Fruit fly (Drosophila melanogaster) whole organism, embryonic: Measurements from ENCODE around the gene CG44139.

ENCODE experiments used
- Awh ChIP-seq: fragments of 200-800 bp; sonication (Bioruptor generic); IDR thresholded peaks from 2 replicates; pipeline ENCODE4, ENCODE4 v1.3.6; 2022; ENCODE audit warnings: missing biosample characterization, missing genetic modification characterization
- CG10147 ChIP-seq: fragments of 200-800 bp; sonication (Bioruptor generic); optimal IDR thresholded peaks from 2 replicates; lab custom pipeline; 2019; ENCODE audit warnings: missing biosample characterization, mild to moderate bottlenecking, missing genetic modification characterization, moderate library complexity
- CG10209 ChIP-seq: fragments of 200-800 bp; sonication (Bioruptor generic); optimal IDR thresholded peaks from 3 replicates; lab custom pipeline; 2017; ENCODE audit warnings: missing biosample characterization, mild to moderate bottlenecking, missing genetic modification characterization, missing genetic modification reagents
- CG11093 ChIP-seq: fragments of 200-800 bp; sonication (Bioruptor generic); IDR thresholded peaks from 3 replicates; pipeline ENCODE4 v1.3.6; 2022; ENCODE audit warnings: missing biosample characterization, missing genetic modification characterization
- CG12236 ChIP-seq: fragments of 200-800 bp; sonication (Bioruptor generic); optimal IDR thresholded peaks from 2 replicates; lab custom pipeline; 2016; ENCODE audit warnings: missing biosample characterization, missing genetic modification characterization
- CG12744 ChIP-seq: fragments of 200-800 bp; sonication (Bioruptor generic); optimal IDR thresholded peaks from 2 replicates; lab custom pipeline; 2016; ENCODE audit warnings: missing biosample characterization, missing genetic modification characterization
- CG12942 ChIP-seq: fragments of 200-800 bp; sonication (Bioruptor generic); optimal IDR thresholded peaks from 3 replicates; lab custom pipeline; 2016; ENCODE audit warnings: missing biosample characterization, missing genetic modification characterization
- CG14014 ChIP-seq: fragments of 200-800 bp; sonication (Bioruptor generic); IDR thresholded peaks from 2 replicates; pipeline ENCODE4 v1.3.6; 2022; ENCODE audit warnings: missing biosample characterization, missing genetic modification characterization
- CG14860 ChIP-seq: fragments of 200-800 bp; sonication (Bioruptor generic); IDR thresholded peaks from 3 replicates; pipeline ENCODE4 v1.3.6; 2022; ENCODE audit warnings: missing biosample characterization, missing genetic modification characterization; ENCODE audit not compliant: partially characterized antibody
- CG15514 ChIP-seq: fragments of 200-800 bp; sonication (Bioruptor generic); optimal IDR thresholded peaks from 3 replicates; lab custom pipeline; 2017; ENCODE audit warnings: missing biosample characterization, missing genetic modification characterization, mild to moderate bottlenecking, moderate library complexity, missing genetic modification reagents
- CG1602 ChIP-seq: fragments of 200-800 bp; sonication (Bioruptor generic); optimal IDR thresholded peaks from 3 replicates; lab custom pipeline; 2016; ENCODE audit warnings: missing biosample characterization, missing genetic modification characterization
- CG16779 ChIP-seq: fragments of 200-800 bp; sonication (Bioruptor generic); IDR thresholded peaks from 2 replicates; pipeline ENCODE4 v1.3.6; 2022; ENCODE audit warnings: missing biosample characterization, missing genetic modification characterization
- CG17328 ChIP-seq: fragments of 200-800 bp; sonication (Bioruptor generic); IDR thresholded peaks from 2 replicates; pipeline ENCODE4 v1.3.6; 2022; ENCODE audit warnings: missing biosample characterization, missing genetic modification characterization
- CG18262 ChIP-seq: fragments of 200-800 bp; optimal IDR thresholded peaks from 3 replicates; lab custom pipeline; 2019; ENCODE audit warnings: missing biosample characterization, mild to moderate bottlenecking, missing genetic modification characterization, moderate library complexity
- CG33213 ChIP-seq: fragments of 200-800 bp; sonication (Bioruptor generic); optimal IDR thresholded peaks from 3 replicates; lab custom pipeline; 2016; ENCODE audit warnings: missing biosample characterization, missing genetic modification characterization
- CG3407 ChIP-seq: fragments of 200-800 bp; sonication (Bioruptor generic); optimal IDR thresholded peaks from 2 replicates; lab custom pipeline; 2018; ENCODE audit warnings: missing biosample characterization, mild to moderate bottlenecking, missing genetic modification characterization
- CG3847 ChIP-seq: fragments of 200-800 bp; sonication (Bioruptor generic); IDR thresholded peaks from 2 replicates; pipeline ENCODE4 v1.3.6; 2022; ENCODE audit warnings: missing biosample characterization, missing genetic modification characterization
- CG4617 ChIP-seq: fragments of 200-800 bp; sonication (Bioruptor generic); optimal IDR thresholded peaks from 3 replicates; lab custom pipeline; 2016; ENCODE audit warnings: missing biosample characterization, missing genetic modification characterization, borderline replicate concordance
- CG5180 ChIP-seq: fragments of 200-800 bp; sonication (Bioruptor generic); optimal IDR thresholded peaks from 3 replicates; lab custom pipeline; 2017; ENCODE audit warnings: missing biosample characterization, missing genetic modification characterization, mild to moderate bottlenecking, moderate library complexity, missing genetic modification reagents
- CG6175 ChIP-seq: fragments of 200-800 bp; sonication (Bioruptor generic); IDR thresholded peaks from 3 replicates; pipeline ENCODE4 v1.3.6; 2022; ENCODE audit warnings: missing biosample characterization, missing genetic modification characterization
- CG6683 ChIP-seq: fragments of 200-800 bp; sonication (Bioruptor generic); optimal IDR thresholded peaks from 2 replicates; lab custom pipeline; 2017; ENCODE audit warnings: missing biosample characterization, mild to moderate bottlenecking, missing genetic modification characterization, missing genetic modification reagents
- CG6813 ChIP-seq: fragments of 200-800 bp; sonication (Bioruptor generic); optimal IDR thresholded peaks from 2 replicates; lab custom pipeline; 2017; ENCODE audit warnings: missing biosample characterization, missing genetic modification characterization, mild to moderate bottlenecking, moderate library complexity, missing genetic modification reagents
- CG7556 ChIP-seq: fragments of 200-800 bp; sonication (Bioruptor generic); optimal IDR thresholded peaks from 2 replicates; lab custom pipeline; 2017; ENCODE audit warnings: missing biosample characterization, mild to moderate bottlenecking, missing genetic modification characterization
- CG7786 ChIP-seq: fragments of 200-800 bp; sonication (Bioruptor generic); optimal IDR thresholded peaks from 2 replicates; lab custom pipeline; 2016; ENCODE audit warnings: missing biosample characterization, missing genetic modification characterization
- CHES-1-like ChIP-seq: fragments of 200-800 bp; sonication (Bioruptor generic); optimal IDR thresholded peaks from 2 replicates; lab custom pipeline; 2016; ENCODE audit warnings: missing biosample characterization, missing genetic modification characterization
- ERR ChIP-seq: fragments of 200-800 bp; sonication (Bioruptor generic); optimal IDR thresholded peaks from 2 replicates; lab custom pipeline; 2016; ENCODE audit warnings: missing biosample characterization, missing genetic modification characterization
- Ets65A ChIP-seq: fragments of 200-800 bp; sonication (Bioruptor generic); peaks from one replicate; lab custom pipeline; 2016; ENCODE audit warnings: missing biosample characterization, missing genetic modification characterization
- Fer1 ChIP-seq: fragments of 200-800 bp; sonication (Bioruptor generic); optimal IDR thresholded peaks from 2 replicates; lab custom pipeline; 2017; ENCODE audit warnings: missing biosample characterization, mild to moderate bottlenecking, missing genetic modification characterization
- HmgZ ChIP-seq: fragments of 200-800 bp; sonication (Bioruptor generic); optimal IDR thresholded peaks from 2 replicates; lab custom pipeline; 2018; ENCODE audit warnings: missing biosample characterization, mild to moderate bottlenecking, missing genetic modification characterization
- Med ChIP-seq: fragments of 200-800 bp; sonication (Bioruptor generic); peaks from one replicate; lab custom pipeline; 2016; ENCODE audit warnings: missing biosample characterization, missing genetic modification characterization, mild to moderate bottlenecking, inconsistent platforms, moderate library complexity
- Nf-YA ChIP-seq: fragments of 200-800 bp; sonication (Bioruptor generic); IDR thresholded peaks from 2 replicates; pipeline ENCODE4 v1.3.6; 2022; ENCODE audit warnings: missing biosample characterization, missing genetic modification characterization
- Taf1 ChIP-seq: fragments of 200-800 bp; sonication (Bioruptor generic); IDR thresholded peaks from 2 replicates; pipeline ENCODE4 v1.3.6; 2022; ENCODE audit warnings: missing biosample characterization, missing genetic modification characterization
- YL-1 ChIP-seq: fragments of 200-800 bp; sonication (Bioruptor generic); optimal IDR thresholded peaks from 3 replicates; lab custom pipeline; 2017; ENCODE audit warnings: missing biosample characterization, mild to moderate bottlenecking, missing genetic modification characterization
- ato ChIP-seq: fragments of 200-800 bp; sonication (Bioruptor generic); IDR thresholded peaks from 2 replicates; pipeline ENCODE4 v1.3.6; 2022; ENCODE audit warnings: missing biosample characterization, missing genetic modification characterization; ENCODE audit not compliant: partially characterized antibody
- bigmax ChIP-seq: fragments of 200-800 bp; sonication (Bioruptor generic); optimal IDR thresholded peaks from 2 replicates; lab custom pipeline; 2018; ENCODE audit warnings: missing biosample characterization, mild to moderate bottlenecking, missing genetic modification characterization
- cad ChIP-seq: fragments of >200 bp; optimal IDR thresholded peaks from 2 replicates; lab custom pipeline; 2017; ENCODE audit warnings: missing biosample characterization, missing genetic modification characterization
- croc ChIP-seq: fragments of 200-800 bp; sonication (Bioruptor generic); conservative IDR thresholded peaks from 3 replicates; pipeline ENCODE4 v1.3.6; 2022; ENCODE audit warnings: missing biosample characterization, missing genetic modification characterization
- ems ChIP-seq: fragments of 200-800 bp; sonication (Bioruptor generic); optimal IDR thresholded peaks from 3 replicates; lab custom pipeline; 2016; ENCODE audit warnings: missing biosample characterization, missing genetic modification characterization
- esg ChIP-seq: fragments of 200-800 bp; sonication (Bioruptor generic); conservative IDR thresholded peaks from 2 replicates; pipeline ENCODE4 v1.3.6; 2022; ENCODE audit warnings: missing biosample characterization, missing genetic modification characterization
- ewg ChIP-seq: fragments of 200-800 bp; sonication (Bioruptor generic); optimal IDR thresholded peaks from 3 replicates; lab custom pipeline; 2017; ENCODE audit warnings: mild to moderate bottlenecking, missing biosample characterization, missing genetic modification reagents, missing genetic modification characterization
- gro ChIP-seq: fragments of 200-800 bp; sonication (Bioruptor generic); optimal IDR thresholded peaks from 2 replicates; lab custom pipeline; 2016; ENCODE audit warnings: missing biosample characterization, missing genetic modification characterization
- ham ChIP-seq: fragments of 200-800 bp; sonication (Bioruptor generic); IDR thresholded peaks from 2 replicates; pipeline ENCODE4 v1.3.6; 2022; ENCODE audit warnings: missing biosample characterization, missing genetic modification characterization
- ind ChIP-seq: fragments of 200-800 bp; sonication (Bioruptor generic); optimal IDR thresholded peaks from 3 replicates; lab custom pipeline; 2016; ENCODE audit warnings: missing biosample characterization, missing genetic modification characterization
- inv ChIP-seq: fragments of 200-800 bp; sonication (Bioruptor generic); IDR thresholded peaks from 2 replicates; pipeline ENCODE4 v1.3.6; 2022; ENCODE audit warnings: missing biosample characterization, missing genetic modification characterization; ENCODE audit not compliant: partially characterized antibody
- kah ChIP-seq: fragments of 200-800 bp; sonication (Bioruptor generic); optimal IDR thresholded peaks from 2 replicates; lab custom pipeline; 2018; ENCODE audit warnings: missing biosample characterization, mild to moderate bottlenecking, missing genetic modification characterization
- nau ChIP-seq: fragments of 200-800 bp; sonication (Bioruptor generic); optimal IDR thresholded peaks from 3 replicates; lab custom pipeline; 2017; ENCODE audit warnings: missing biosample characterization, mild to moderate bottlenecking, missing genetic modification characterization, missing genetic modification reagents
- ro ChIP-seq: fragments of 200-800 bp; sonication (Bioruptor generic); IDR thresholded peaks from 2 replicates; pipeline ENCODE4 v1.3.6; 2022; ENCODE audit warnings: missing biosample characterization, missing genetic modification characterization
- sisA ChIP-seq: fragments of 200-800 bp; sonication (Bioruptor generic); IDR thresholded peaks from 2 replicates; pipeline ENCODE4 v1.3.6; 2022; ENCODE audit warnings: missing biosample characterization, missing genetic modification characterization
- sr ChIP-seq: fragments of 200-800 bp; sonication (Bioruptor generic); IDR thresholded peaks from 3 replicates; pipeline ENCODE4 v1.3.6; 2022; ENCODE audit warnings: missing biosample characterization, missing genetic modification characterization
- tx ChIP-seq: fragments of 200-800 bp; sonication (Bioruptor generic); optimal IDR thresholded peaks from 2 replicates; lab custom pipeline; 2016; ENCODE audit warnings: missing biosample characterization, missing genetic modification characterization
- wdn ChIP-seq: fragments of 200-800 bp; sonication (Bioruptor generic); IDR thresholded peaks from 2 replicates; pipeline ENCODE4 v1.3.6; 2022; ENCODE audit warnings: missing biosample characterization, missing genetic modification characterization

The CG44139 gene

dm6 chr2L:2380805-2381204 is 43.8 kb upstream of the CG44139 start, which contains the start of gene Eogt (continued):
- TF ChIP-seq CG14014 (GFP tag; lab: Robert Waterston, UW) (peak; percentile 97), CG18262 (tag; lab: Kevin White, UChicago) (peak; percentile 93), CG6175 (GFP tag; lab: Robert Waterston, UW) (peak; percentile 90), CG10147 (GFP tag; lab: Kevin White, UChicago) (peak; percentile 85), cad (GFP tag; lab: Kevin White, UChicago) (no peak), kah (peak; percentile 66), CG1602 (peak; percentile 95), Med (GFP tag; lab: Kevin White, UChicago) (peak; percentile 95), CG3407 (GFP tag; lab: Kevin White, UChicago) (peak; percentile 86), Awh (GFP tag; lab: Robert Waterston, UW) (peak; percentile 96), YL-1 (GFP tag; lab: Kevin White, UChicago) (peak; percentile 76), Fer1 (GFP tag; lab: Kevin White, UChicago) (peak; percentile 83), CG10209 (GFP tag; lab: Kevin White, UChicago) (peak; percentile 94), CG7786 (GFP tag; lab: Kevin White, UChicago) (peak; percentile 55), tx (GFP tag; lab: Kevin White, UChicago) (peak; percentile 37), CG3847 (GFP tag; lab: Robert Waterston, UW) (peak; percentile 95), CG11093 (GFP tag; lab: Robert Waterston, UW) (peak; percentile 96), sr (GFP tag; lab: Robert Waterston, UW) (peak; percentile 82; the same call in 2 of the 3 replicates), CG5180 (GFP tag; lab: Kevin White, UChicago) (peak; percentile 61), gro (GFP tag; lab: Kevin White, UChicago) (peak; percentile 27), inv (GFP tag; lab: Robert Waterston, UW) (no peak), Ets65A (GFP tag; lab: Kevin White, UChicago) (peak; percentile 96), CG6683 (GFP tag; lab: Kevin White, UChicago) (peak; percentile 68), bigmax (GFP tag; lab: Kevin White, UChicago) (no peak), CG6813 (GFP tag; lab: Kevin White, UChicago) (peak; percentile 76), ERR (GFP tag; lab: Kevin White, UChicago) (no peak), CG12744 (GFP tag; lab: Kevin White, UChicago) (peak; percentile 68), Taf1 (GFP tag; lab: Robert Waterston, UW) (peak; percentile 89), CG7556 (GFP tag; lab: Kevin White, UChicago) (peak; percentile 89), sisA (GFP tag; lab: Robert Waterston, UW) (peak; percentile 96), ro (GFP tag; lab: Robert Waterston, UW) (peak; percentile 92), CG12942 (GFP tag; lab: Kevin White, UChicago) (peak; percentile 93), ewg (GFP tag; lab: Kevin White, UChicago) (peak; percentile 84), CG16779 (GFP tag; lab: Robert Waterston, UW) (peak; percentile 84), HmgZ (tag; lab: Kevin White, UChicago) (peak; percentile 95), ems (GFP tag; lab: Kevin White, UChicago) (peak; percentile 80), wdn (GFP tag; lab: Robert Waterston, UW) (peak; percentile 93), CG17328 (GFP tag; lab: Robert Waterston, UW) (peak; percentile 99), esg (peak; percentile 96), CG4617 (GFP tag; lab: Kevin White, UChicago) (peak; percentile 92), CG33213 (GFP tag; lab: Kevin White, UChicago) (peak; percentile 48), CHES-1-like (GFP tag; lab: Kevin White, UChicago) (peak; percentile 37), ato (no peak), CG12236 (GFP tag; lab: Kevin White, UChicago) (peak; percentile 23), Nf-YA (GFP tag; lab: Robert Waterston, UW) (peak; percentile 94), CG14860 (GFP tag; lab: Robert Waterston, UW) (no peak), ham (GFP tag; lab: Robert Waterston, UW) (peak; percentile 85; the same call in 1 of the 2 replicates), croc (peak; percentile 97), nau (no peak), CG15514 (peak; percentile 77), ind (GFP tag; lab: Kevin White, UChicago) (peak; percentile 85)
